Worm (Caenorhabditis elegans) whole organism, L4 larva: ENCODE measurements around the gene frpr-21.

Source experiments
- D1046.2 ChIP-seq: fragments of 200-800 bp; sonication (Bioruptor generic); IDR thresholded peaks from 2 replicates; pipeline ENCODE4 v1.3.6; 2022; ENCODE audit warnings: missing genetic modification characterization, missing compliant biosample characterization
- F49E8.2 ChIP-seq: sonication (generic microtip); optimal IDR thresholded peaks from 2 replicates; lab custom pipeline; 2016; ENCODE audit warnings: missing compliant biosample characterization, mild to moderate bottlenecking, missing genetic modification characterization, borderline replicate concordance
- Y5F2A.4 ChIP-seq: fragments of 200-800 bp; sonication (Bioruptor generic); optimal IDR thresholded peaks from 2 replicates; lab custom pipeline; 2018; ENCODE audit warnings: mild to moderate bottlenecking, missing genetic modification characterization, missing compliant biosample characterization
- aha-1 ChIP-seq: fragments of 150-350 bp; peaks from one replicate; lab custom pipeline; 2014; ENCODE audit warnings: missing biosample characterization, missing genetic modification characterization
- aly-2 ChIP-seq: sonication (generic microtip); optimal IDR thresholded peaks from 2 replicates; lab custom pipeline; 2018; ENCODE audit warnings: missing biosample characterization, missing genetic modification characterization
- arid-1 ChIP-seq: fragments of 200-800 bp; sonication (Bioruptor generic); conservative IDR thresholded peaks from 2 replicates; pipeline ENCODE4 v1.3.6; 2022; ENCODE audit warnings: missing genetic modification reagents, missing genetic modification characterization, missing compliant biosample characterization
- ceh-20 ChIP-seq: fragments of 200-800 bp; sonication (Bioruptor generic); IDR thresholded peaks from 2 replicates; pipeline ENCODE4 v1.3.6; 2022; ENCODE audit warnings: missing genetic modification reagents, missing genetic modification characterization, missing compliant biosample characterization
- ceh-82 ChIP-seq: sonication (generic microtip); optimal IDR thresholded peaks from 2 replicates; lab custom pipeline; 2017; ENCODE audit warnings: missing biosample characterization, missing genetic modification characterization
- ces-1 ChIP-seq: fragments of 150-350 bp; sonication (generic microtip); optimal IDR thresholded peaks from 4 replicates; lab custom pipeline; 2014; ENCODE audit warnings: missing biosample characterization, missing genetic modification reagents, missing genetic modification characterization
- daf-16 ChIP-seq, 3 experiments: sonication (generic microtip); optimal IDR thresholded peaks; 2 replicates each; lab custom pipeline; 2016 to 2017; ENCODE audit warnings: missing genetic modification characterization in 3 of 3, missing genetic modification reagents in 3 of 3, mild to moderate bottlenecking in 2 of 3, missing compliant biosample characterization in 2 of 3, missing biosample characterization in 1 of 3, moderate library complexity in 1 of 3
- daf-19 ChIP-seq: fragments of 200-800 bp; sonication (Bioruptor generic); conservative IDR thresholded peaks from 2 replicates; pipeline ENCODE4 v1.3.6; 2022; ENCODE audit warnings: missing genetic modification characterization, missing compliant biosample characterization
- daf-8 ChIP-seq: fragments of 200-800 bp; sonication (Bioruptor generic); IDR thresholded peaks from 2 replicates; pipeline ENCODE4 v1.3.6; 2022; ENCODE audit warnings: missing genetic modification characterization, missing compliant biosample characterization
- dmd-6 ChIP-seq: fragments of 200-800 bp; sonication (Bioruptor generic); IDR thresholded peaks from 2 replicates; pipeline ENCODE4 v1.3.6; 2022; ENCODE audit warnings: missing genetic modification reagents, missing genetic modification characterization, missing compliant biosample characterization
- duxl-1 ChIP-seq: sonication (generic microtip); optimal IDR thresholded peaks from 2 replicates; lab custom pipeline; 2016; ENCODE audit warnings: mild to moderate bottlenecking, missing genetic modification characterization, moderate library complexity, missing compliant biosample characterization; ENCODE audit not compliant: poor library complexity
- dve-1 ChIP-seq: sonication (generic microtip); optimal IDR thresholded peaks from 2 replicates; lab custom pipeline; 2017; ENCODE audit warnings: antibody characterized with exemption, mild to moderate bottlenecking, missing genetic modification characterization, missing compliant biosample characterization; ENCODE audit not compliant: insufficient read depth
- egl-27 ChIP-seq: sonication (generic microtip); optimal IDR thresholded peaks from 3 replicates; lab custom pipeline; 2017; ENCODE audit warnings: missing biosample characterization, missing genetic modification reagents, missing genetic modification characterization
- egl-43 ChIP-seq: fragments of 200-800 bp; sonication (Bioruptor generic); IDR thresholded peaks from 2 replicates; pipeline ENCODE4 v1.3.6; 2022; ENCODE audit warnings: missing genetic modification reagents, missing genetic modification characterization, missing compliant biosample characterization
- gei-8 ChIP-seq: fragments of 200-800 bp; sonication (Bioruptor generic); optimal IDR thresholded peaks from 2 replicates; lab custom pipeline; 2018; ENCODE audit warnings: mild to moderate bottlenecking, missing genetic modification characterization, missing compliant biosample characterization
- hif-1 ChIP-seq, 2 experiments: sonication (generic microtip); optimal IDR thresholded peaks; 2 replicates each; lab custom pipeline; 2016 to 2017; ENCODE audit warnings: missing compliant biosample characterization in 2 of 2, missing genetic modification characterization in 2 of 2, missing genetic modification reagents in 2 of 2, missing genotype in 2 of 2, mild to moderate bottlenecking in 1 of 2
- hlh-11 ChIP-seq: fragments of 200-800 bp; sonication (Bioruptor generic); optimal IDR thresholded peaks from 2 replicates; lab custom pipeline; 2018; ENCODE audit warnings: mild to moderate bottlenecking, missing genetic modification characterization, missing compliant biosample characterization
- hlh-30 ChIP-seq: sonication (generic microtip); optimal IDR thresholded peaks from 2 replicates; lab custom pipeline; 2017; ENCODE audit warnings: antibody characterized with exemption, mild to moderate bottlenecking, missing genetic modification characterization, missing compliant biosample characterization; ENCODE audit not compliant: insufficient read depth
- lim-7 ChIP-seq: fragments of 200-800 bp; sonication (Bioruptor generic); IDR thresholded peaks from 2 replicates; pipeline ENCODE4 v1.3.6; 2022; ENCODE audit warnings: missing genetic modification characterization, missing compliant biosample characterization
- lin-1 ChIP-seq: fragments of 200-800 bp; sonication (Bioruptor generic); IDR thresholded peaks from 2 replicates; pipeline ENCODE4 v1.3.6; 2022; ENCODE audit warnings: missing genetic modification reagents, missing genetic modification characterization, missing compliant biosample characterization
- lin-38 ChIP-seq: fragments of 200-800 bp; sonication (Bioruptor generic); IDR thresholded peaks from 2 replicates; pipeline ENCODE4 v1.3.6; 2022; ENCODE audit warnings: missing genetic modification reagents, missing genetic modification characterization, missing compliant biosample characterization
- lsy-2 ChIP-seq, 2 experiments: fragments of 150-350 bp in 1 of 2; sonication (generic microtip) in 1 of 2; optimal IDR thresholded peaks; 2 replicates each; lab custom pipeline; 2014 to 2017; ENCODE audit warnings: missing biosample characterization in 2 of 2, missing genetic modification characterization in 2 of 2
- mep-1 ChIP-seq: fragments of 150-350 bp; sonication (generic microtip); optimal IDR thresholded peaks from 3 replicates; lab custom pipeline; 2014; ENCODE audit warnings: missing biosample characterization, missing genetic modification characterization
- mes-2 ChIP-seq: sonication (generic microtip); optimal IDR thresholded peaks from 2 replicates; lab custom pipeline; 2016; ENCODE audit warnings: missing genotype, mild to moderate bottlenecking, missing genetic modification characterization, missing compliant biosample characterization; ENCODE audit not compliant: poor library complexity, severe bottlenecking
- mxl-2 ChIP-seq: fragments of 200-800 bp; sonication (Bioruptor generic); conservative IDR thresholded peaks from 2 replicates; pipeline ENCODE4 v1.3.6; 2022; ENCODE audit warnings: missing genetic modification reagents, missing genetic modification characterization, missing compliant biosample characterization
- mxl-3 ChIP-seq: fragments of 200-800 bp; sonication (Bioruptor generic); optimal IDR thresholded peaks from 2 replicates; lab custom pipeline; 2018; ENCODE audit warnings: mild to moderate bottlenecking, missing genetic modification characterization, missing compliant biosample characterization
- nhr-102 ChIP-seq: sonication (generic microtip); optimal IDR thresholded peaks from 2 replicates; lab custom pipeline; 2016; ENCODE audit warnings: mild to moderate bottlenecking, missing genetic modification characterization, moderate library complexity, missing compliant biosample characterization
- nhr-11 ChIP-seq: fragments of 150-350 bp; optimal IDR thresholded peaks from 2 replicates; lab custom pipeline; 2014; ENCODE audit warnings: missing biosample characterization, missing genetic modification characterization
- nhr-111 ChIP-seq: fragments of 200-800 bp; sonication (Bioruptor generic); optimal IDR thresholded peaks from 2 replicates; lab custom pipeline; 2018; ENCODE audit warnings: mild to moderate bottlenecking, missing genetic modification characterization, missing compliant biosample characterization
- nhr-25 ChIP-seq: sonication (generic microtip); optimal IDR thresholded peaks from 2 replicates; lab custom pipeline; 2017; ENCODE audit warnings: missing genetic modification characterization, mild to moderate bottlenecking, missing compliant biosample characterization, antibody characterized with exemption, moderate library complexity, borderline replicate concordance; ENCODE audit not compliant: insufficient read depth
- nhr-28 ChIP-seq: fragments of 150-350 bp; optimal IDR thresholded peaks from 2 replicates; lab custom pipeline; 2014; ENCODE audit warnings: missing biosample characterization, missing genetic modification characterization
- nhr-48 ChIP-seq: sonication (generic microtip); optimal IDR thresholded peaks from 2 replicates; lab custom pipeline; 2016; ENCODE audit warnings: mild to moderate bottlenecking, missing genetic modification characterization, missing compliant biosample characterization
- nhr-6 ChIP-seq: fragments of 150-350 bp; optimal IDR thresholded peaks from 2 replicates; lab custom pipeline; 2014; ENCODE audit warnings: missing biosample characterization, missing genetic modification characterization
- nhr-77 ChIP-seq: fragments of 150-350 bp; optimal IDR thresholded peaks from 2 replicates; lab custom pipeline; 2014; ENCODE audit warnings: missing biosample characterization, missing genetic modification characterization
- pqm-1 ChIP-seq: sonication (generic microtip); optimal IDR thresholded peaks from 2 replicates; lab custom pipeline; 2017; ENCODE audit warnings: missing biosample characterization, missing genetic modification characterization
- rbr-2 ChIP-seq: sonication (generic microtip); optimal IDR thresholded peaks from 2 replicates; lab custom pipeline; 2016; ENCODE audit warnings: missing genotype, missing genetic modification characterization, missing compliant biosample characterization
- spr-3 ChIP-seq: fragments of 200-800 bp; sonication (Bioruptor generic); optimal IDR thresholded peaks from 2 replicates; lab custom pipeline; 2018; ENCODE audit warnings: mild to moderate bottlenecking, missing genetic modification characterization, missing compliant biosample characterization
- tra-1 ChIP-seq: fragments of 200-800 bp; sonication (Bioruptor generic); IDR thresholded peaks from 2 replicates; pipeline ENCODE4 v1.3.6; 2022; ENCODE audit warnings: missing genetic modification reagents, missing genetic modification characterization, missing compliant biosample characterization
- unc-130 ChIP-seq: sonication (generic microtip); optimal IDR thresholded peaks from 2 replicates; lab custom pipeline; 2016; ENCODE audit warnings: missing genetic modification reagents, missing genetic modification characterization, missing compliant biosample characterization
- vab-7 ChIP-seq: fragments of 200-800 bp; sonication (Bioruptor generic); IDR thresholded peaks from 2 replicates; pipeline ENCODE4 v1.3.6; 2022; ENCODE audit warnings: missing genetic modification reagents, missing genetic modification characterization, missing compliant biosample characterization
- zag-1 ChIP-seq: fragments of 150-350 bp; optimal IDR thresholded peaks from 2 replicates; lab custom pipeline; 2014; ENCODE audit warnings: missing biosample characterization, missing genetic modification characterization
- zip-11 ChIP-seq: fragments of 200-800 bp; sonication (Bioruptor generic); IDR thresholded peaks from 2 replicates; pipeline ENCODE4 v1.3.6; 2022; ENCODE audit warnings: missing genetic modification characterization, missing compliant biosample characterization

The frpr-21 gene

DNA sequence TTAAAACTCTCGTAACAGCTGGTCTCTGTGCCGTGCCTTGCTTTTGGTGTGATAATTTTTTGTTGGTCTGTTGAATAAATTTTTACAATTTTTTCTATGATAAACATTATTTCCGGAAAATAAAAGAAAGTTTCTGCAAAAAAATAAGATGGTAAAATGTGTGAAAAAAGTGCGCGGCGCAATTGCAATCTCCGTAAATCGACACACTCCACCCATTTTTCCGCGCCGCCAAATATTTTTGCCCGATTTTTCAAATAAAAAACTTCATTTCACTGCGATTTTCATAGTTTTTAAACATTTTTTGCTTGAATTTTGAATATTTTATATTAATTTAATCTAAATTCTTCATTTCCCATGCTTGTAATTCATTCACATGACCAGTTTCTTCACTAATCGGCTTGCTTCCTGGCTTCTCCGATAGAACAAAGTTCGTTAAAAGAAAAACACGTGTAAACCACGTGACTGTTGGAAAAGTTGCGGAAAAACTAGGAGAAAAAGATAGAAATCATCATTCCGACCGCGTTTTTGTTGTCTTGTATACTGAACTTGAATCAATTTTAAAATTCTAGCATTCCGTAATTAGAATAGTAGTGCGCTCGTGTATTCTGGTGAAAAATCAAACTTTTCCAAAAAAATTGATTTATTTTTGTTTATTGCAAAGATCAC, 33.7 kb downstream of the frpr-21 start (continued):
- TF ChIP-seq zag-1 (no peak), ceh-82 (tag; lab: Kevin White, UChicago) (no peak), gei-8 (GFP tag; lab: Kevin White, UChicago) (no peak), hif-1 (tag; optimal IDR thresholded peaks at IDR 0.05; lab: Kevin White, UChicago) (peak in 1 of 2 experiments; percentile 65), daf-8 (GFP tag; lab: Robert Waterston, UW) (no peak), vab-7 (GFP tag; lab: Robert Waterston, UW) (peak; percentile 44; the same call in 1 of the 2 replicates), hlh-11 (tag; lab: Kevin White, UChicago) (peak; percentile 77), mxl-2 (GFP tag; lab: Robert Waterston, UW) (peak; percentile 92), arid-1 (GFP tag; lab: Robert Waterston, UW) (peak; percentile 53; the same call in 1 of the 2 replicates), nhr-11 (no peak), nhr-48 (tag; lab: Kevin White, UChicago) (peak; percentile 46), nhr-102 (peak; percentile 43), nhr-28 (peak; percentile 57), ces-1 (GFP tag; lab: Kevin White, UChicago) (no peak), egl-27 (tag; lab: Kevin White, UChicago) (no peak), D1046.2 (no peak), unc-130 (GFP tag; lab: Kevin White, UChicago) (peak; percentile 31), lin-38 (GFP tag; lab: Robert Waterston, UW) (peak; percentile 73), lin-1 (GFP tag; lab: Robert Waterston, UW) (no peak), nhr-111 (GFP tag; lab: Kevin White, UChicago) (no peak), lsy-2 (tag; optimal IDR thresholded peaks at IDR 0.05; lab: Kevin White, UChicago) (peak; percentile 34 to 86), ceh-20 (no peak), zip-11 (no peak), aly-2 (tag; lab: Kevin White, UChicago) (no peak), daf-19 (no peak), duxl-1 (peak; percentile 59), tra-1 (GFP tag; lab: Robert Waterston, UW) (0 out of 2 replicates have a peak, but pooled peaks have one; percentile 18), daf-16 (GFP tag; optimal IDR thresholded peaks at IDR 0.05; lab: Kevin White, UChicago) (peak in 1 of 2 experiments; percentile 27), daf-16 (tag; optimal IDR thresholded peaks at IDR 0.05; lab: Kevin White, UChicago) (peak; percentile 70), nhr-77 (tag; lab: Kevin White, UChicago) (peak; percentile 41), aha-1 (tag; lab: Kevin White, UChicago) (peak; percentile 76), nhr-6 (tag; lab: Kevin White, UChicago) (peak; percentile 9)

DNA sequence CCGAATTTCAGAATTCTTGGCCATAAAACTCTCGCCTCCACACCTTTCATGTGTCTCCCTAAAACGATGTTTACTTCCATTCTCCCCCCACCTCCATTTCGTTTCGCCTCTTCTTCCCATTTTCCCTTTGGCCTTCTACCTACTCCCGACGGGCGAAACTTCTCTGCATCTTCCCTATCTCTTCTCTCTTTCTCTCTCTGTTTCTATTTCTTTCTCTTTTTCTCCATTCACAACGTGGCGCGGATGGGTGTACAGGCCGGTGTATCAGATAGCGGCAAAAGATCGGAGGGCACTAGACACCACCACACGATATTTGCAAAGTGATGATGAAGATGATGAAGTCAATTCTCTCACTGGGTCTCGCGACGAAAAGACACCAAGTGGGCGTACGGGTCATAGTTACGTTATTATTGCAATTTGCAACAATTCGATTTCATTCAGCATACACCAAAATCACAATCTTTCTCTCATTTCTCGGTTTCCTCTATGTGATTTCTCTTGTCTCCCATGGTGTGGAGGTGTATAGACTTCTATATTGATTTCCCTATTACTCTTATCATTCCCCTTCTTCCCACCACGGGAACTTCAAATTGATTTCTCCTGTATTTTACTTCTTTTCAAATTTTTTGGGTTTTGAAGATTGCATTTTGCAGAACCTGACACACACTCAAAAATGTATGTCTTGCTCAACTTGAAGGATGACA, 37.0 kb downstream of the frpr-21 start, which contains the start of gene ztf-27:
Gene ztf-27, plus strand, starts transcription at position 654 of the 704 bp plus-strand sequence.
- peak; percentile 39 for TF ChIP-seq mes-2 (tag; lab: Kevin White, UChicago)
- 0 out of 2 replicates have a peak, but pooled peaks have one; percentile 6 for TF ChIP-seq dmd-6 (GFP tag; lab: Robert Waterston, UW)
- no peak for TF ChIP-seq spr-3 (GFP tag; lab: Kevin White, UChicago)
- TF ChIP-seq nhr-25 (tag; lab: Kevin White, UChicago), result peak; percentile 56
- peak; percentile 36 for TF ChIP-seq nhr-28
- peak; percentile 56 for TF ChIP-seq mep-1 (tag; lab: Kevin White, UChicago)
- TF ChIP-seq Y5F2A.4 (GFP tag; lab: Kevin White, UChicago), result no peak
- TF ChIP-seq hlh-11 (tag; lab: Kevin White, UChicago), result peak; percentile 77
- peak; percentile 15 for TF ChIP-seq rbr-2 (tag; lab: Kevin White, UChicago)
- TF ChIP-seq dve-1, result peak; percentile 55
- peak; percentile 17 for TF ChIP-seq hlh-30 (tag; lab: Kevin White, UChicago)
- TF ChIP-seq mxl-3 (GFP tag; lab: Kevin White, UChicago), result peak; percentile 65
- TF ChIP-seq nhr-77 (tag; lab: Kevin White, UChicago), result peak; percentile 14
- TF ChIP-seq F49E8.2, result no peak
- 0 out of 2 replicates have a peak, but pooled peaks have one; percentile 4 for TF ChIP-seq egl-43 (GFP tag; lab: Robert Waterston, UW)
- no peak for TF ChIP-seq lim-7 (GFP tag; lab: Robert Waterston, UW)
- no peak for TF ChIP-seq daf-16 (GFP tag; optimal IDR thresholded peaks at IDR 0.05; lab: Kevin White, UChicago)
- peak; percentile 84 for TF ChIP-seq daf-16 (tag; optimal IDR thresholded peaks at IDR 0.05; lab: Kevin White, UChicago)
- peak; percentile 2 for TF ChIP-seq pqm-1 (tag; lab: Kevin White, UChicago)
- peak; percentile 11 for TF ChIP-seq nhr-102
- TF ChIP-seq, all 104 proteins: peak for 15
